Worm (Caenorhabditis elegans) whole organism, L3 larva: ENCODE data around the gene W03H9.1.

Experiments
- ama-1 ChIP-seq: fragments of 150-350 bp; optimal IDR thresholded peaks from 2 replicates; lab custom pipeline; 2018
- ceh-16 ChIP-seq: sonication (generic microtip); optimal IDR thresholded peaks from 2 replicates; lab custom pipeline; 2017; ENCODE audit warnings: missing biosample characterization, missing genetic modification characterization
- ceh-82 ChIP-seq: fragments of 150-350 bp; optimal IDR thresholded peaks from 2 replicates; lab custom pipeline; 2014; ENCODE audit warnings: missing biosample characterization, missing genetic modification characterization
- elt-2 ChIP-seq: sonication (generic microtip); optimal IDR thresholded peaks from 2 replicates; lab custom pipeline; 2016; ENCODE audit warnings: missing genetic modification reagents, mild to moderate bottlenecking, missing genetic modification characterization, missing compliant biosample characterization
- fkh-10 ChIP-seq: sonication (generic microtip); optimal IDR thresholded peaks from 2 replicates; lab custom pipeline; 2017; ENCODE audit warnings: missing biosample characterization, missing genetic modification reagents, missing genetic modification characterization
- lsy-12 ChIP-seq: sonication (generic microtip); optimal IDR thresholded peaks from 2 replicates; lab custom pipeline; 2016; ENCODE audit warnings: mild to moderate bottlenecking, missing genetic modification characterization, missing compliant biosample characterization
- mdl-1 ChIP-seq: fragments of 150-350 bp; optimal IDR thresholded peaks from 2 replicates; lab custom pipeline; 2014; ENCODE audit warnings: missing biosample characterization, missing genetic modification characterization
- nhr-237 ChIP-seq: fragments of 150-350 bp; optimal IDR thresholded peaks from 2 replicates; lab custom pipeline; 2014; ENCODE audit warnings: missing biosample characterization, missing genetic modification characterization
- nhr-25 ChIP-seq: sonication (generic microtip); optimal IDR thresholded peaks from 2 replicates; lab custom pipeline; 2017; ENCODE audit warnings: missing biosample characterization, missing genetic modification characterization
- pha-4 ChIP-seq: fragments of 150-350 bp; optimal IDR thresholded peaks from 2 replicates; lab custom pipeline; 2014; ENCODE audit warnings: missing biosample characterization, missing genetic modification reagents, missing genetic modification characterization
- pqm-1 ChIP-seq: fragments of 150-350 bp; optimal IDR thresholded peaks from 2 replicates; lab custom pipeline; 2017; ENCODE audit warnings: missing biosample characterization, missing genetic modification characterization, inconsistent platforms
- unc-39 ChIP-seq: sonication (generic microtip); optimal IDR thresholded peaks from 4 replicates; lab custom pipeline; 2017; ENCODE audit warnings: missing biosample characterization, missing genetic modification characterization
- ztf-4 ChIP-seq: fragments of 150-350 bp; optimal IDR thresholded peaks from 2 replicates; lab custom pipeline; 2014; ENCODE audit warnings: missing biosample characterization, missing genetic modification characterization

DNA sequence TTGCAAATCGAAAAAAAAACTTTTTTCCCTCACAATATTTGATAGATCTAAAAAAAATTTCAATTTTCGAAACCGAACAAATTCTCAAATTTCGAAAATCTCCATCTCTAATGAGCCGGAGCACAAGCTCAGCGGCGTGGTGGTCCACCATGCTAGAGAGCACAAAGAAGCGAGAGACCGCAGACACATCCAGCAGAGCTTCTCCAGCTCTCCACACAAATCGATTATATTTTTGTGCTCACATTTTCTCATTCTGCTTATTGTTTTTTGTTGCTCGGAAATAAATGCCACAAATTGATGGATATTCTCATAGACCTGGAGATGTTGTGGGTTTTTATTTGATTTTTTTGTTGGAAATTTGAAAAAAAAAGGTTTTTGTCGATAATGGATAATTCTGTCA, 47.8 kb downstream of the W03H9.1 start:
- TF ChIP-seq fkh-10: no peak
- TF ChIP-seq nhr-25 (tag; lab: Kevin White, UChicago): no peak
- TF ChIP-seq ceh-82: no peak
- TF ChIP-seq ama-1 (lab: Kevin White, UChicago): no peak
- TF ChIP-seq mdl-1: no peak
- TF ChIP-seq ztf-4 (tag; lab: Kevin White, UChicago): no peak
- TF ChIP-seq ceh-16 (tag; lab: Kevin White, UChicago): no peak
- no peak for TF ChIP-seq elt-2 (tag; lab: Kevin White, UChicago)
- no peak for TF ChIP-seq pha-4 (tag; lab: Kevin White, UChicago)
- no peak for TF ChIP-seq unc-39 (tag; lab: Kevin White, UChicago)
- TF ChIP-seq pqm-1 (tag; lab: Kevin White, UChicago): no peak
- no peak for TF ChIP-seq lsy-12 (tag; lab: Kevin White, UChicago)
- no peak for TF ChIP-seq nhr-237 (tag; lab: Kevin White, UChicago)
